Fruit fly (Drosophila melanogaster): ENCODE results near the gene CG15548.

dm6 chr3R:30922414-30922813, 37.1 kb upstream of the CG15548 start:
- TF ChIP-seq CG8478 (optimal IDR thresholded peaks at IDR 0.05) (no peak), pan (optimal IDR thresholded peaks at IDR 0.05) (no peak), psq (optimal IDR thresholded peaks at IDR 0.05) (no peak), Dll (optimal IDR thresholded peaks at IDR 0.05) (no peak), EcR (GFP tag; optimal IDR thresholded peaks at IDR 0.05) (no peak)

All from whole organism.